Worm (Caenorhabditis elegans) whole organism, L1 larva: ENCODE data around the gene unc-68.

Experiments used
- aly-2 ChIP-seq: fragments of 150-350 bp; optimal IDR thresholded peaks from 2 replicates; lab custom pipeline; 2014; ENCODE audit warnings: missing biosample characterization, missing genetic modification characterization
- ces-1 ChIP-seq: fragments of 150-350 bp; optimal IDR thresholded peaks from 2 replicates; lab custom pipeline; 2014; ENCODE audit warnings: missing biosample characterization, missing genetic modification reagents, missing genetic modification characterization
- jun-1 ChIP-seq: fragments of 150-350 bp; optimal IDR thresholded peaks from 2 replicates; lab custom pipeline; 2014; ENCODE audit warnings: missing biosample characterization, missing genetic modification reagents, missing genetic modification characterization
- lin-13 ChIP-seq: fragments of 150-350 bp; optimal IDR thresholded peaks from 2 replicates; lab custom pipeline; 2014; ENCODE audit warnings: missing biosample characterization, missing genetic modification reagents, missing genetic modification characterization
- nhr-11 ChIP-seq: fragments of 150-350 bp; optimal IDR thresholded peaks from 2 replicates; lab custom pipeline; 2014; ENCODE audit warnings: missing biosample characterization, missing genetic modification characterization
- nhr-28 ChIP-seq: fragments of 150-350 bp; optimal IDR thresholded peaks from 2 replicates; lab custom pipeline; 2014; ENCODE audit warnings: missing biosample characterization, missing genetic modification characterization
- nhr-77 ChIP-seq: fragments of 150-350 bp; optimal IDR thresholded peaks from 2 replicates; lab custom pipeline; 2014; ENCODE audit warnings: missing biosample characterization, missing genetic modification characterization
- nhr-90 ChIP-seq: sonication (generic microtip); optimal IDR thresholded peaks from 2 replicates; lab custom pipeline; 2016; ENCODE audit warnings: mild to moderate bottlenecking, missing genetic modification characterization, missing compliant biosample characterization; ENCODE audit not compliant: poor library complexity
- unc-130 ChIP-seq: fragments of 150-350 bp; optimal IDR thresholded peaks from 2 replicates; lab custom pipeline; 2017; ENCODE audit warnings: missing biosample characterization, missing genetic modification characterization, inconsistent platforms
- vab-15 ChIP-seq: sonication (generic microtip); optimal IDR thresholded peaks from 2 replicates; lab custom pipeline; 2017; ENCODE audit warnings: missing genotype, mild to moderate bottlenecking, missing genetic modification characterization, missing compliant biosample characterization

DNA sequence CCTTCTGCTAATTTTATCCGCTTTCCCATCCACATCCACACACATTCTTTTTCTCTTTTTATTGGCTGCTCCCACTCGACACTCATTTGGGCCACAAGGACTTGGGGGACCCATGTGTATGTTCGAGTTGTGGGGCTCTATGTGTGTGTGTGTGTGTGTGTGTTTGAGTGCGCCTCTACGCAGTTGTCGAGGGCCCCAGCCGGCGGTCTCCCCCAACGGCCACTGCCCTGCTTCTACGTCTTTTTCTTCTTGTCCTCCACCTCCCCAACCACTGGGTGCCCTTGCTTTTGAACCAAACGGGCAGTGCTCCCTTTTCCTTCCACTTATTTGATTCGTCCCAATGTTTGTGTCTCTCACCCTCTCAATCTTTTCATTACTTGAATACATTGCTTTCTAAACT, 48.2 kb downstream of the unc-68 start:
- TF ChIP-seq vab-15 (tag; lab: Kevin White, UChicago) (no peak), nhr-28 (no peak), lin-13 (GFP tag; lab: Kevin White, UChicago) (no peak), nhr-77 (tag; lab: Kevin White, UChicago) (no peak), nhr-11 (tag; lab: Kevin White, UChicago) (no peak), unc-130 (tag; lab: Kevin White, UChicago) (no peak), jun-1 (tag; lab: Kevin White, UChicago) (no peak), ces-1 (GFP tag; lab: Kevin White, UChicago) (no peak), nhr-90 (no peak), aly-2 (tag; lab: Kevin White, UChicago) (no peak)
